Worm (Caenorhabditis elegans): ENCODE results near the gene igeg-2.

- TF ChIP-seq fos-1 (tag; optimal IDR thresholded peaks at IDR 0.05) = peak; percentile 9
- no peak for TF ChIP-seq lin-39 (tag; optimal IDR thresholded peaks at IDR 0.05)
- no peak for TF ChIP-seq blmp-1 (tag; optimal IDR thresholded peaks at IDR 0.05; ENCODE audit: insufficient read depth)
Observed at ce11 chrX:11406784-11407183, 39.7 kb downstream of the igeg-2 start.

All from whole organism, L2 larva.